Worm (Caenorhabditis elegans): ENCODE data around the gene twk-16.

- no peak for TF ChIP-seq dao-5 (tag; optimal IDR thresholded peaks at IDR 0.05)
- no peak for TF ChIP-seq him-1 (tag; optimal IDR thresholded peaks at IDR 0.05)
- peak; percentile 26 for TF ChIP-seq W03F9.2 (tag; optimal IDR thresholded peaks at IDR 0.05)
Observed at ce11 chrX:3115134-3116032, 34.5 kb downstream of the twk-16 start.

Data from whole organism, L4/young adult.